Fruit fly (Drosophila melanogaster): Measurements from ENCODE around the gene CG5880.

CG5880 gene

dm6 chr3R:27153062-27153878 is 36.7 kb downstream of the CG5880 start (continued):
- TF ChIP-seq trem (tag; optimal IDR thresholded peaks at IDR 0.05) (peak; percentile 22), vnd (GFP tag; IDR thresholded peaks at IDR 0.05; ENCODE audit: partially characterized antibody) (no peak), CG4404 (GFP tag; IDR thresholded peaks at IDR 0.05) (no peak), gce (GFP tag; IDR thresholded peaks at IDR 0.05) (no peak), CoRest (tag; optimal IDR thresholded peaks at IDR 0.05) (peak; percentile 71), CG16863 (GFP tag; optimal IDR thresholded peaks at IDR 0.05) (no peak), Hr51 (GFP tag; optimal IDR thresholded peaks at IDR 0.05) (peak in 1 of 2 experiments; percentile 63), CG1529 (GFP tag; optimal IDR thresholded peaks at IDR 0.05) (no peak), Eip74EF (GFP tag; optimal IDR thresholded peaks at IDR 0.05) (no peak), jing (GFP tag; optimal IDR thresholded peaks at IDR 0.05) (no peak), D (optimal IDR thresholded peaks at IDR 0.05) (no peak), D (GFP tag; optimal IDR thresholded peaks at IDR 0.05) (peak; percentile 27), tin (GFP tag; optimal IDR thresholded peaks at IDR 0.05) (peak; percentile 27), Lpt (GFP tag; optimal IDR thresholded peaks at IDR 0.05) (no peak), sna (GFP tag; IDR thresholded peaks at IDR 0.05; ENCODE audit: partially characterized antibody) (no peak), lov (optimal IDR thresholded peaks at IDR 0.05) (no peak), lov (GFP tag; IDR thresholded peaks at IDR 0.05) (no peak), btn (GFP tag; optimal IDR thresholded peaks at IDR 0.05) (no peak), Deaf1 (tag; optimal IDR thresholded peaks at IDR 0.05) (peak; percentile 38), CG33557 (GFP tag; optimal IDR thresholded peaks at IDR 0.05) (no peak), CG17568 (GFP tag; optimal IDR thresholded peaks at IDR 0.05) (no peak), Stat92E (GFP tag; optimal IDR thresholded peaks at IDR 0.05) (no peak), CG11398 (GFP tag; optimal IDR thresholded peaks at IDR 0.05) (no peak), CG17186 (GFP tag; optimal IDR thresholded peaks at IDR 0.05) (no peak), tup (GFP tag; optimal IDR thresholded peaks at IDR 0.05) (no peak), CG12236 (GFP tag; optimal IDR thresholded peaks at IDR 0.05) (no peak), disco-r (GFP tag; optimal IDR thresholded peaks at IDR 0.05) (no peak), fd102C (GFP tag; optimal IDR thresholded peaks at IDR 0.05) (no peak), YL-1 (GFP tag; optimal IDR thresholded peaks at IDR 0.05) (peak; percentile 1), B-H2 (GFP tag; optimal IDR thresholded peaks at IDR 0.05) (no peak), CG7987 (GFP tag; optimal IDR thresholded peaks at IDR 0.05) (no peak), CG9932 (GFP tag; IDR thresholded peaks at IDR 0.05) (no peak), scrt (GFP tag; optimal IDR thresholded peaks at IDR 0.05) (peak; percentile 52), CG6765 (GFP tag; optimal IDR thresholded peaks at IDR 0.05) (peak; percentile 29), Blimp-1 (GFP tag; optimal IDR thresholded peaks at IDR 0.05) (peak; percentile 12), lilli (GFP tag; optimal IDR thresholded peaks at IDR 0.05) (peak; percentile 73), ind (GFP tag; optimal IDR thresholded peaks at IDR 0.05) (peak; percentile 48), mam (GFP tag; optimal IDR thresholded peaks at IDR 0.05) (peak; percentile 38), ftz-f1 (GFP tag; optimal IDR thresholded peaks at IDR 0.05) (no peak), Kr (GFP tag; optimal IDR thresholded peaks at IDR 0.05) (no peak), CG2889 (GFP tag; IDR thresholded peaks at IDR 0.05) (no peak), CG7839 (tag; optimal IDR thresholded peaks at IDR 0.05) (peak; percentile 65), Fer3 (tag; optimal IDR thresholded peaks at IDR 0.05) (peak; percentile 16), twi (tag; optimal IDR thresholded peaks at IDR 0.05) (no peak), CG12071 (GFP tag; optimal IDR thresholded peaks at IDR 0.05) (no peak), CG2129 (GFP tag; IDR thresholded peaks at IDR 0.05; ENCODE audit: partially characterized antibody) (no peak), slou (GFP tag; optimal IDR thresholded peaks at IDR 0.05) (no peak), Dref (GFP tag; IDR thresholded peaks at IDR 0.05) (no peak), her (GFP tag; optimal IDR thresholded peaks at IDR 0.05) (no peak)

Measured in whole organism, embryonic.